Worm (Caenorhabditis elegans) whole organism, dauer: ENCODE results near the gene mtg-1.

Experiments
- unc-62 ChIP-seq: sonication (generic microtip); optimal IDR thresholded peaks from 2 replicates; lab custom pipeline; 2017; ENCODE audit warnings: missing biosample characterization, missing genetic modification reagents, missing genetic modification characterization

The mtg-1 gene

DNA sequence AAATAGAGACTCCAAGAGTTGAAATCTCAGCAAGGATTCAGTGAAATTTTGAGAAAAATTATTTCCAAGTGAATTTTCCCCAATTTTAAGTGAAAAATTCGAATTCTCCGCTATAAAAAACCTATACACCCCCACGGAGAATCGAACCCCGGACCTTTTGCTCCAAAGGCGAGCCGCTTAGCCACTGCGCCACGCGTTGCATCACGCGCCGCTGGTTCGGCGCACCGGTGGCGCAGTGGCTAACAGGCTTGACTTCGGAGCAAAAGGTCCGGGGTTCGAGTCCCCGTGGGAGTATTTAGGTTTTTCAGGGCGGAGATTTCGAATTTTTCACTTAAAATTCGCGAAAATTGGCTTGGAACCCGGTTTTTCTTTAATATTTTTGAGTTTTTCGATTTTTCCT is 42.1 kb downstream of the mtg-1 start:
- TF ChIP-seq unc-62 (GFP tag; lab: Kevin White, UChicago), result no peak

DNA sequence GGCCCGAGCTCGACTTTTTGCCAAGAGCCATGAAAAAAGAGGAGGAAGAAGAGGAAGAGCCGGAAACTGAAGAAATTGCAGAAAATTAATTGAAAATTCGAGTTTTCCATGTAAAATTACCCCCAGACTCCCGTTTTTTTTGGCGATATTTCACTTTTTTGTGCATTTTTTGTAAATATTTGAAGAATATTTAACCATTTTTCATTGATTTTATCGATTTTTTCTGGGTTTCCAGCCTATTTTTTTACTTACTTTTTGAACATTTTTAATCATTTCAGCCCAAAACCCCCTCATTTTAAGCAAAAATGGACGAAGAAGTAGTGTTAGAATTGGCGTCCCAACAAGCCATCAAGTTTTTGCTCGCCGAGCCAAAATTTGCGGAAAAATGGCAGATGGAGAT is 42.9 kb downstream of the mtg-1 start, which contains the start of gene Y22D7AL.7:
Gene Y22D7AL.7 (plus strand): TSS at position 301 of the 400 bp plus-strand sequence.
- TF ChIP-seq unc-62 (GFP tag; lab: Kevin White, UChicago), result no peak

DNA sequence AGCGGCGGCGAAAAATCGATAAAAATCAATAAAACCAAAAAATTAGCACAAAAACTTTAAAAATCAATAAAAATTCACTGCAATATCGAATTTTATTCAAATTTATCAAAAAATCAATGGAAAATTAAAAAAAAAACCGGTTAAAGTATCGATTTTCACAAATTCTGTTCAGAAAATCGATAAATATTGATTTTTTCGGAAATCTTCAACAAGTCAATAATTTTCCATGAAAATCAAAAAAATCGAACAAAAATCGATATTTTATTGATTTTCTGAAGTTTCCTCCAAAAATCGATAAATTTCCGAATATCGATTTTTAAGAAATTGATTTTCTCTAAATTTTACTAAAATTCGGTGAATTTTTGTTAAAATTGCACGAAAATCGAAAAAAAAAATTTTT is 45.0 kb downstream of the mtg-1 start:
- no peak for TF ChIP-seq unc-62 (GFP tag; lab: Kevin White, UChicago)

DNA sequence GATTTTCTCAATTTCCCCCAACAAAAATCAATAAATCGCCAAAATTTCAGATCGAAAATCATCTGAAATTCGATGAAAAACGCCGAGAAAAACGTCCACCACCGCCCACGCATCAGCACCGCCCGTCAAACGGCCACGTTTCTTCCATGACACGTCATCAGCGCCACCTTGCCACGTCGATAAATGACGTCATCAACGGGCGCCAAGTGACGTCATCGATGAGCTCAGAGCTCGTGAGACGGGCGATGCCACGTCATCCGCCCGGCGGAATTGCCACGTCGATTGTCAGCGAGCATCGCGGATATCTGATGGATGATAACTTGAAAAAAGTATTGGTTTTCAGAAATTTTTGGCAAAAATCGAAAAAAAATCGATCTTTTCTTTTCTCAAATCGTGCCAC is 45.4 kb downstream of the mtg-1 start:
- no peak for TF ChIP-seq unc-62 (GFP tag; lab: Kevin White, UChicago)

DNA sequence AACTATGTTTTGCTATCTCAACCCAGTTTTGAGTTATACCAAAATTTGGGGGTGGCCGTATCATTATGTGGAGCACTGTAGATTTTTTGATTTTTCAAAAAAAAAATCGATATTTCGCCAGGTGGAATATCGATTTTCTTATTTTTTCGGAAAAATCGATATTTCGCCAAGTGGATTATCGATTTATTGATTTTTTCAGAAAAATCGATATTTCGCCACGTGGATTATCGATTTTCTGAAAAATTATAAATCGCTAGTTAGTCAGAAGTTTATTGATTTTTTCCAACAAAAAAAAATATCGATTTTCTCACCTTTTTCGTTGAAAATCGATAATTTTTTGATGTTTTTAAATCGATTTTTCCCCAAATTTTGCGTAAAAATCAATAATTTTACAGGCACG is 46.6 kb downstream of the mtg-1 start:
- TF ChIP-seq unc-62 (GFP tag; lab: Kevin White, UChicago), result no peak

DNA sequence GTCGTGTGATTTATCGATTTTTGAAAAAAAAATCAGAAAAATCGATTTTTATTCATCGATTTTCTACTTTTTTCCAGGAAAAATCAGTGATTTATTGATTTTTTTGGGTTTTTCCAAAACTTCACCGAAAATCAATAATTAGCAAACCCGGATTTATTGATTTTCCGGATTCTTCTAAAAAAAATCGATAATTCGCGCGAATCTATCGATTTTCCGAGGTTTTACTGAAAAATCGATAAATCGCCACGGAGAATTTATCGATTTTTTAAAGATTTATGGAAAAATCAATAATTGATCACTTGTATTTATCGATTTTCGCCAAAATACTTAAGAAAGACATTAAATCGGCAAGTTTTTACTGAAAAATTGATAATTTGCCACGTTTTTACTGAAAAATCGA is 50.0 kb downstream of the mtg-1 start:
- TF ChIP-seq unc-62 (GFP tag; lab: Kevin White, UChicago), result no peak

DNA sequence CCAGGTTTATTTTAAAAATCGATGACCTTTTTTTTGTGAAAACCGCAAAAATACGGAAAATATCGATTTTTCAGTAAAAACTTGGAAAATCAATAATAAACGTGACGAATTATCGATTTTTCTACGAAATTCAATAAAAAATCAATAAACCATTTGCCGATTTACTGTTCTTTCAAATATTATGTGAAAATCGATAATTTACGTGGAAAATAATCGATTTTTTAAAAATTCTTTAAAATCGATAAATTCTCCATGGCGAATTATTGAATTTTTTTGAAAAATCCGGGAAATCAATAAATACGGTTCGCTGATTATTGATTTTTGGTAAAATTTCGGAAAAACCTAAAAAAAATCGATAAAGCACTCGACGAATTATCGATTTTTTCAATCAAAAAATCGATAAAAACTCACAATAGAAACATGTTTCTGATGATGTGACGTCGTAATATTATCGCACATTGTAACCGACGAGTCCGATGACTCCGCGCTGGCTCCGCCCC is 50.7 kb downstream of the mtg-1 start:
- no peak for TF ChIP-seq unc-62 (GFP tag; lab: Kevin White, UChicago)
